2 fruit fly cellular contexts compared by ENCODE assay signal in genomic region chr3L:15140268-15140957, dm6.
TF ChIP-seq lines count a peak whose summit lies in the region.

No protein-coding gene starts in this region.

TF ChIP-seq in whole organism, embryonic, 481 proteins besides CTCF, POLR2A, EP300 and RAD21 (continued from another document and continues in another):
- TF ChIP-seq tx (GFP tag; optimal IDR thresholded peaks at IDR 0.05; lab: Kevin White, UChicago): no peak
- TF ChIP-seq CG4730 (GFP tag; IDR thresholded peaks at IDR 0.05; lab: Robert Waterston, UW): no peak
- peak; percentile 74 for TF ChIP-seq phol (tag; optimal IDR thresholded peaks at IDR 0.05; lab: Kevin White, UChicago)
- TF ChIP-seq Dip2 (GFP tag; IDR thresholded peaks at IDR 0.05; lab: Robert Waterston, UW): no peak
- no peak for TF ChIP-seq CG1024 (GFP tag; IDR thresholded peaks at IDR 0.05; lab: Robert Waterston, UW)
- peak; percentile 24 for TF ChIP-seq grn (GFP tag; optimal IDR thresholded peaks at IDR 0.05; lab: Kevin White, UChicago)
- TF ChIP-seq Asciz (GFP tag; optimal IDR thresholded peaks at IDR 0.05; lab: Kevin White, UChicago): no peak
- TF ChIP-seq CG12219 (GFP tag; optimal IDR thresholded peaks at IDR 0.05; lab: Kevin White, UChicago): no peak
- no peak for TF ChIP-seq NK7.1 (GFP tag; optimal IDR thresholded peaks at IDR 0.05; lab: Kevin White, UChicago)
- no peak for TF ChIP-seq Poxn (GFP tag; IDR thresholded peaks at IDR 0.05; lab: Robert Waterston, UW)
- no peak for TF ChIP-seq CG15269 (tag; optimal IDR thresholded peaks at IDR 0.05; lab: Kevin White, UChicago)
- TF ChIP-seq CG12744 (GFP tag; optimal IDR thresholded peaks at IDR 0.05; lab: Kevin White, UChicago): no peak
- TF ChIP-seq CG18476 (GFP tag; optimal IDR thresholded peaks at IDR 0.05; lab: Kevin White, UChicago): no peak
- no peak for TF ChIP-seq Trl (optimal IDR thresholded peaks at IDR 0.05; lab: Kevin White, UChicago)
- TF ChIP-seq Trl (GFP tag; optimal IDR thresholded peaks at IDR 0.05; lab: Kevin White, UChicago): no peak
- TF ChIP-seq CG8281 (tag; optimal IDR thresholded peaks at IDR 0.05; lab: Kevin White, UChicago): no peak
- no peak for TF ChIP-seq cg (GFP tag; optimal IDR thresholded peaks at IDR 0.05; lab: Kevin White, UChicago)
- no peak for TF ChIP-seq CG7928 (GFP tag; optimal IDR thresholded peaks at IDR 0.05; lab: Kevin White, UChicago)
- TF ChIP-seq Stat92E (GFP tag; optimal IDR thresholded peaks at IDR 0.05; lab: Kevin White, UChicago): no peak
- TF ChIP-seq CG13424 (tag; optimal IDR thresholded peaks at IDR 0.05; lab: Kevin White, UChicago): no peak
- TF ChIP-seq Sox102F (GFP tag; optimal IDR thresholded peaks at IDR 0.05; lab: Kevin White, UChicago): no peak
- no peak for TF ChIP-seq Side (GFP tag; optimal IDR thresholded peaks at IDR 0.05; lab: Kevin White, UChicago)
- TF ChIP-seq ssp (GFP tag; IDR thresholded peaks at IDR 0.05; lab: Robert Waterston, UW): no peak
- TF ChIP-seq CG11560 (tag; IDR thresholded peaks at IDR 0.05; lab: Robert Waterston, UW): peak; percentile 47; the same call in 1 of the 3 replicates
- peak; percentile 25 for TF ChIP-seq cad (GFP tag; optimal IDR thresholded peaks at IDR 0.05; lab: Kevin White, UChicago)
- no peak for TF ChIP-seq Dip3 (GFP tag; optimal IDR thresholded peaks at IDR 0.05; lab: Kevin White, UChicago)
- no peak for TF ChIP-seq Sry-β (GFP tag; optimal IDR thresholded peaks at IDR 0.05; lab: Kevin White, UChicago)
- TF ChIP-seq cato (GFP tag; optimal IDR thresholded peaks at IDR 0.05; lab: Kevin White, UChicago; ENCODE audit: borderline replicate concordance): no peak
- TF ChIP-seq ro (GFP tag; IDR thresholded peaks at IDR 0.05; lab: Robert Waterston, UW): no peak
- TF ChIP-seq sim (GFP tag; IDR thresholded peaks at IDR 0.05; lab: Robert Waterston, UW): 0 out of 2 replicates have a peak, but pooled peaks have one; percentile 15
- TF ChIP-seq CG14014 (GFP tag; IDR thresholded peaks at IDR 0.05; lab: Robert Waterston, UW): no peak
- TF ChIP-seq ci (GFP tag; IDR thresholded peaks at IDR 0.05; lab: Robert Waterston, UW): 0 out of 3 replicates have a peak, but pooled peaks have one; percentile 21
- no peak for TF ChIP-seq Spps (tag; optimal IDR thresholded peaks at IDR 0.05; lab: Kevin White, UChicago)
- TF ChIP-seq Sry-δ (GFP tag; optimal IDR thresholded peaks at IDR 0.05; lab: Kevin White, UChicago): no peak
- no peak for TF ChIP-seq CG2202 (tag; optimal IDR thresholded peaks at IDR 0.05; lab: Kevin White, UChicago)
- no peak for TF ChIP-seq Bdp1 (GFP tag; optimal IDR thresholded peaks at IDR 0.05; lab: Kevin White, UChicago)
- no peak for TF ChIP-seq CG2120 (GFP tag; optimal IDR thresholded peaks at IDR 0.05; lab: Kevin White, UChicago)
- no peak for TF ChIP-seq fd102C (GFP tag; optimal IDR thresholded peaks at IDR 0.05; lab: Kevin White, UChicago)
- TF ChIP-seq chinmo (GFP tag; IDR thresholded peaks at IDR 0.05; lab: Robert Waterston, UW; ENCODE audit: partially characterized antibody): no peak
- no peak for TF ChIP-seq CG17328 (GFP tag; IDR thresholded peaks at IDR 0.05; lab: Robert Waterston, UW)
- no peak for TF ChIP-seq Lim3 (GFP tag; IDR thresholded peaks at IDR 0.05; lab: Robert Waterston, UW)
- no peak for TF ChIP-seq lola (GFP tag; optimal IDR thresholded peaks at IDR 0.05; lab: Kevin White, UChicago)
- TF ChIP-seq CG12071 (GFP tag; optimal IDR thresholded peaks at IDR 0.05; lab: Kevin White, UChicago): no peak
- no peak for TF ChIP-seq bowl (GFP tag; IDR thresholded peaks at IDR 0.05; lab: Robert Waterston, UW)
- TF ChIP-seq CG11696 (GFP tag; IDR thresholded peaks at IDR 0.05; lab: Robert Waterston, UW): no peak
- no peak for TF ChIP-seq CG12155 (GFP tag; optimal IDR thresholded peaks at IDR 0.05; lab: Kevin White, UChicago)
- TF ChIP-seq Xbp1 (GFP tag; optimal IDR thresholded peaks at IDR 0.05; lab: Kevin White, UChicago): peak; percentile 88
- TF ChIP-seq CG5245 (GFP tag; optimal IDR thresholded peaks at IDR 0.05; lab: Kevin White, UChicago): no peak
- TF ChIP-seq Mrtf (GFP tag; IDR thresholded peaks at IDR 0.05; lab: Robert Waterston, UW): no peak
- TF ChIP-seq schlank (tag; optimal IDR thresholded peaks at IDR 0.05; lab: Kevin White, UChicago): no peak
- TF ChIP-seq Med (GFP tag; lab: Kevin White, UChicago): peak; percentile 76
- 0 out of 2 replicates have a peak, but pooled peaks have one; percentile 10 for TF ChIP-seq slbo (GFP tag; IDR thresholded peaks at IDR 0.05; lab: Robert Waterston, UW)
- TF ChIP-seq CG14050 (GFP tag; IDR thresholded peaks at IDR 0.05; lab: Robert Waterston, UW): no peak
- no peak for TF ChIP-seq CG7963 (GFP tag; IDR thresholded peaks at IDR 0.05; lab: Robert Waterston, UW; ENCODE audit: partially characterized antibody)
- 0 out of 2 replicates have a peak, but pooled peaks have one; percentile 17 for TF ChIP-seq Drgx (GFP tag; IDR thresholded peaks at IDR 0.05; lab: Robert Waterston, UW)
- TF ChIP-seq CG11504 (tag; optimal IDR thresholded peaks at IDR 0.05; lab: Kevin White, UChicago): no peak
- TF ChIP-seq gcm (GFP tag; optimal IDR thresholded peaks at IDR 0.05; lab: Kevin White, UChicago): no peak
- TF ChIP-seq CG12659 (GFP tag; optimal IDR thresholded peaks at IDR 0.05; lab: Kevin White, UChicago): no peak
- no peak for TF ChIP-seq so (GFP tag; IDR thresholded peaks at IDR 0.05; lab: Robert Waterston, UW)
- TF ChIP-seq vvl (GFP tag; IDR thresholded peaks at IDR 0.05; lab: Robert Waterston, UW): no peak
- no peak for TF ChIP-seq CG17186 (GFP tag; optimal IDR thresholded peaks at IDR 0.05; lab: Kevin White, UChicago)
- no peak for TF ChIP-seq gce (GFP tag; IDR thresholded peaks at IDR 0.05; lab: Robert Waterston, UW)
- TF ChIP-seq row (GFP tag; IDR thresholded peaks at IDR 0.05; lab: Robert Waterston, UW): peak; percentile 31
- no peak for TF ChIP-seq Elba2 (GFP tag; optimal IDR thresholded peaks at IDR 0.05; lab: Kevin White, UChicago)
- no peak for TF ChIP-seq dan (GFP tag; IDR thresholded peaks at IDR 0.05; lab: Robert Waterston, UW)
- TF ChIP-seq lab (GFP tag; optimal IDR thresholded peaks at IDR 0.05; lab: Kevin White, UChicago): no peak
- no peak for TF ChIP-seq CG16863 (GFP tag; optimal IDR thresholded peaks at IDR 0.05; lab: Kevin White, UChicago)
- TF ChIP-seq mam (GFP tag; optimal IDR thresholded peaks at IDR 0.05; lab: Kevin White, UChicago): no peak
- no peak for TF ChIP-seq tap (tag; optimal IDR thresholded peaks at IDR 0.05; lab: Kevin White, UChicago)
- TF ChIP-seq sisA (GFP tag; IDR thresholded peaks at IDR 0.05; lab: Robert Waterston, UW): no peak

TF ChIP-seq in whole organism, prepupa, 60 proteins besides CTCF, POLR2A, EP300 and RAD21 (continued from another document):
- no peak for TF ChIP-seq CG31627 (GFP tag; optimal IDR thresholded peaks at IDR 0.05; lab: Kevin White, UChicago)
- TF ChIP-seq Eip75B (GFP tag; optimal IDR thresholded peaks at IDR 0.05; lab: Kevin White, UChicago): no peak
- no peak for TF ChIP-seq Met (GFP tag; optimal IDR thresholded peaks at IDR 0.05; lab: Kevin White, UChicago)
- TF ChIP-seq Hr4 (GFP tag; optimal IDR thresholded peaks at IDR 0.05; lab: Kevin White, UChicago): no peak
- no peak for TF ChIP-seq Sox14 (GFP tag; optimal IDR thresholded peaks at IDR 0.05; lab: Kevin White, UChicago)
- no peak for TF ChIP-seq dsx (GFP tag; optimal IDR thresholded peaks at IDR 0.05; lab: Kevin White, UChicago; ENCODE audit: poor library complexity, severe bottlenecking)
- no peak for TF ChIP-seq CG11902 (GFP tag; optimal IDR thresholded peaks at IDR 0.05; lab: Kevin White, UChicago)
- peak; percentile 19; the same call in 1 of the 3 replicates for TF ChIP-seq CG6163 (GFP tag; IDR thresholded peaks at IDR 0.05; lab: Robert Waterston, UW)
- TF ChIP-seq Hr38 (GFP tag; optimal IDR thresholded peaks at IDR 0.05; lab: Kevin White, UChicago): no peak
- no peak for TF ChIP-seq Eip93F (GFP tag; optimal IDR thresholded peaks at IDR 0.05; lab: Kevin White, UChicago)
- TF ChIP-seq Gug (GFP tag; IDR thresholded peaks at IDR 0.05; lab: Robert Waterston, UW): no peak
